Fruit fly (Drosophila melanogaster): Measurements from ENCODE around the gene rho.

Gene rho

dm6 chr3L:1414032-1414431 lies 49.6 kb upstream of the rho start (continued):
- TF ChIP-seq fd102C (GFP tag; optimal IDR thresholded peaks at IDR 0.05) (peak; percentile 81), slbo (GFP tag; IDR thresholded peaks at IDR 0.05) (peak; percentile 44), row (GFP tag; IDR thresholded peaks at IDR 0.05) (peak; percentile 58; the same call in 2 of the 3 replicates), Dek (tag; optimal IDR thresholded peaks at IDR 0.05) (no peak), CG4617 (GFP tag; optimal IDR thresholded peaks at IDR 0.05; ENCODE audit: borderline replicate concordance) (no peak), Gsc (GFP tag; IDR thresholded peaks at IDR 0.05) (no peak), D19A (tag; optimal IDR thresholded peaks at IDR 0.05) (no peak), CG18011 (GFP tag; optimal IDR thresholded peaks at IDR 0.05) (no peak), Poxn (GFP tag; IDR thresholded peaks at IDR 0.05) (no peak), CG10654 (GFP tag; optimal IDR thresholded peaks at IDR 0.05) (no peak), CG17802 (tag; optimal IDR thresholded peaks at IDR 0.05) (peak; percentile 0), ab (GFP tag; optimal IDR thresholded peaks at IDR 0.05) (no peak), Hand (GFP tag; optimal IDR thresholded peaks at IDR 0.05) (no peak), CG17186 (GFP tag; optimal IDR thresholded peaks at IDR 0.05) (no peak), CG12769 (tag; optimal IDR thresholded peaks at IDR 0.05) (peak; percentile 8), Doc3 (GFP tag; IDR thresholded peaks at IDR 0.05; ENCODE audit: partially characterized antibody) (no peak), ap (GFP tag; IDR thresholded peaks at IDR 0.05) (no peak), CG4424 (GFP tag; optimal IDR thresholded peaks at IDR 0.05) (peak; percentile 50), CG7786 (GFP tag; optimal IDR thresholded peaks at IDR 0.05) (peak; percentile 35), crp (GFP tag; optimal IDR thresholded peaks at IDR 0.05) (no peak), oc (tag; optimal IDR thresholded peaks at IDR 0.05) (peak; percentile 52), pum (GFP tag; optimal IDR thresholded peaks at IDR 0.05) (peak; percentile 34), CG16863 (GFP tag; optimal IDR thresholded peaks at IDR 0.05) (no peak), Ets97D (GFP tag; optimal IDR thresholded peaks at IDR 0.05) (no peak), sisA (GFP tag; IDR thresholded peaks at IDR 0.05) (peak; percentile 26; the same call in 1 of the 2 replicates), Kr (GFP tag; optimal IDR thresholded peaks at IDR 0.05) (peak; percentile 56), h (optimal IDR thresholded peaks at IDR 0.05) (no peak), Oli (tag; optimal IDR thresholded peaks at IDR 0.05) (peak; percentile 35), CG6683 (GFP tag; optimal IDR thresholded peaks at IDR 0.05) (no peak), Nf-YA (GFP tag; IDR thresholded peaks at IDR 0.05) (no peak), Dp (GFP tag; optimal IDR thresholded peaks at IDR 0.05) (no peak), schlank (tag; optimal IDR thresholded peaks at IDR 0.05) (no peak), CG10959 (GFP tag; IDR thresholded peaks at IDR 0.05) (no peak), psq (GFP tag; optimal IDR thresholded peaks at IDR 0.05) (no peak), Sox102F (GFP tag; optimal IDR thresholded peaks at IDR 0.05) (peak; percentile 32), CG6854 (GFP tag; optimal IDR thresholded peaks at IDR 0.05) (no peak), NK7.1 (GFP tag; optimal IDR thresholded peaks at IDR 0.05) (no peak), Hmx (GFP tag; optimal IDR thresholded peaks at IDR 0.05) (no peak), lmd (GFP tag; IDR thresholded peaks at IDR 0.05) (peak; percentile 49), Eip74EF (GFP tag; optimal IDR thresholded peaks at IDR 0.05) (no peak), Rx (GFP tag; IDR thresholded peaks at IDR 0.05) (peak; percentile 46; the same call in 1 of the 2 replicates), ERR (GFP tag; optimal IDR thresholded peaks at IDR 0.05) (no peak), Ada2b (GFP tag; IDR thresholded peaks at IDR 0.05) (no peak), ranshi (GFP tag; IDR thresholded peaks at IDR 0.05) (no peak), tap (tag; optimal IDR thresholded peaks at IDR 0.05) (no peak), CG14014 (GFP tag; IDR thresholded peaks at IDR 0.05) (no peak), cg (GFP tag; optimal IDR thresholded peaks at IDR 0.05) (no peak), trem (tag; optimal IDR thresholded peaks at IDR 0.05) (no peak), Awh (GFP tag; IDR thresholded peaks at IDR 0.05) (peak; percentile 61), Usf (GFP tag; optimal IDR thresholded peaks at IDR 0.05) (peak; percentile 53), HHEX (GFP tag; optimal IDR thresholded peaks at IDR 0.05) (no peak), tup (GFP tag; optimal IDR thresholded peaks at IDR 0.05) (peak; percentile 15)
